Fruit fly (Drosophila melanogaster) whole organism, pupa: ENCODE measurements around the gene mthl11.

Experiments used
- CG12605 ChIP-seq: fragments of 200-800 bp; sonication (Bioruptor generic); IDR thresholded peaks from 2 replicates; pipeline ENCODE4 v1.3.6; 2022; ENCODE audit warnings: missing biosample characterization, missing genetic modification characterization
- CG15710 ChIP-seq: fragments of 200-800 bp; sonication (Bioruptor generic); optimal IDR thresholded peaks from 2 replicates; lab custom pipeline; 2018; ENCODE audit warnings: missing biosample characterization, mild to moderate bottlenecking, missing genetic modification characterization, moderate library complexity
- CG4496 ChIP-seq: fragments of 200-800 bp; sonication (Bioruptor generic); IDR thresholded peaks from 3 replicates; pipeline ENCODE4 v1.3.6; 2022; ENCODE audit warnings: missing biosample characterization, missing genetic modification characterization
- CG8301 ChIP-seq: fragments of 200-800 bp; sonication (Bioruptor generic); optimal IDR thresholded peaks from 2 replicates; lab custom pipeline; 2018; ENCODE audit warnings: missing biosample characterization, mild to moderate bottlenecking, missing genetic modification characterization
- CG9948 ChIP-seq: fragments of 200-800 bp; sonication (Bioruptor generic); optimal IDR thresholded peaks from 2 replicates; lab custom pipeline; 2018; ENCODE audit warnings: missing biosample characterization, mild to moderate bottlenecking, missing genetic modification characterization, moderate library complexity
- EcR ChIP-seq: fragments of 200-800 bp; sonication (Bioruptor generic); optimal IDR thresholded peaks from 3 replicates; lab custom pipeline; 2019; ENCODE audit warnings: missing biosample characterization, missing genetic modification characterization, mild to moderate bottlenecking, moderate library complexity, missing genetic modification reagents
- Ets98B ChIP-seq: fragments of 200-800 bp; sonication (Bioruptor generic); IDR thresholded peaks from 2 replicates; pipeline ENCODE4 v1.3.6; 2022; ENCODE audit warnings: missing biosample characterization, missing genetic modification characterization
- Pif1A ChIP-seq: fragments of 200-800 bp; sonication (Bioruptor generic); optimal IDR thresholded peaks from 3 replicates; lab custom pipeline; 2016; ENCODE audit warnings: missing biosample characterization, missing genetic modification characterization
- Snoo ChIP-seq: fragments of 200-800 bp; sonication (Bioruptor generic); optimal IDR thresholded peaks from 3 replicates; lab custom pipeline; 2017; ENCODE audit warnings: missing biosample characterization, mild to moderate bottlenecking, missing genetic modification characterization, inconsistent platforms
- rn ChIP-seq: fragments of 200-800 bp; sonication (Bioruptor generic); IDR thresholded peaks from 2 replicates; pipeline ENCODE4 v1.3.6; 2022; ENCODE audit warnings: missing biosample characterization, missing genetic modification characterization

- TF ChIP-seq EcR (peak; percentile 83), CG8301 (no peak), CG4496 (GFP tag; lab: Robert Waterston, UW) (no peak), CG15710 (tag; lab: Kevin White, UChicago) (no peak), CG9948 (tag; lab: Kevin White, UChicago) (no peak), Pif1A (no peak), Ets98B (GFP tag; lab: Robert Waterston, UW) (no peak), Snoo (tag; lab: Kevin White, UChicago) (no peak), rn (no peak), CG12605 (GFP tag; lab: Robert Waterston, UW) (no peak)
These were observed 8.3 kb upstream of the mthl11 start for dm6 chr3R:10392539-10392919.
